Worm (Caenorhabditis elegans): ENCODE measurements around the gene col-3.

ce11 chrIV:8827500-8827899 is 2.9 kb downstream of the col-3 start, which contains the start of gene T28C6.7:
- TF ChIP-seq pes-1 (GFP tag; IDR thresholded peaks at IDR 0.05) (no peak), F13C5.2 (tag; optimal IDR thresholded peaks at IDR 0.05) (no peak), ama-1 (optimal IDR thresholded peaks at IDR 0.05) (no peak), ets-7 (tag; optimal IDR thresholded peaks at IDR 0.05) (no peak), tbx-37 (GFP tag; conservative IDR thresholded peaks at IDR 0.05) (no peak), hnd-1 (tag; optimal IDR thresholded peaks at IDR 0.05) (no peak), scrt-1 (GFP tag; IDR thresholded peaks at IDR 0.05) (no peak), hmg-4 (GFP tag; optimal IDR thresholded peaks at IDR 0.05) (no peak), hmbx-1 (tag; optimal IDR thresholded peaks at IDR 0.05) (no peak), flt-1 (GFP tag; IDR thresholded peaks at IDR 0.05) (no peak), B0310.2 (tag; optimal IDR thresholded peaks at IDR 0.05) (no peak), ceh-36 (tag; optimal IDR thresholded peaks at IDR 0.05) (no peak), tra-4 (tag; optimal IDR thresholded peaks at IDR 0.05) (no peak), sea-1 (GFP tag; conservative IDR thresholded peaks at IDR 0.05) (no peak)
